Fruit fly (Drosophila melanogaster) whole organism, embryonic: ENCODE data around the gene tHMG1.

Source experiments
- Atf6 ChIP-seq: fragments of 200-800 bp; sonication (Bioruptor generic); IDR thresholded peaks from 2 replicates; pipeline ENCODE4 v1.3.6; 2022; ENCODE audit warnings: missing biosample characterization, missing genetic modification characterization
- CG10543 ChIP-seq: fragments of 200-800 bp; sonication (Bioruptor generic); optimal IDR thresholded peaks from 3 replicates; lab custom pipeline; 2017; ENCODE audit warnings: missing biosample characterization, mild to moderate bottlenecking, missing genetic modification characterization, moderate library complexity
- CG10959 ChIP-seq: fragments of 200-800 bp; sonication (Bioruptor generic); IDR thresholded peaks from 2 replicates; pipeline ENCODE4 v1.3.6; 2022; ENCODE audit warnings: missing biosample characterization, missing genetic modification characterization
- CG11456 ChIP-seq: fragments of 200-800 bp; sonication (Bioruptor generic); IDR thresholded peaks from 3 replicates; pipeline ENCODE4 v1.3.6; 2022; ENCODE audit warnings: missing biosample characterization, missing genetic modification characterization
- CG11504 ChIP-seq: fragments of 200-800 bp; sonication (Bioruptor generic); optimal IDR thresholded peaks from 3 replicates; lab custom pipeline; 2019; ENCODE audit warnings: missing biosample characterization, mild to moderate bottlenecking, missing genetic modification characterization, moderate library complexity
- CG12219 ChIP-seq: fragments of 200-800 bp; sonication (Bioruptor generic); optimal IDR thresholded peaks from 3 replicates; lab custom pipeline; 2018; ENCODE audit warnings: missing biosample characterization, mild to moderate bottlenecking, missing genetic modification characterization
- CG12236 ChIP-seq: fragments of 200-800 bp; sonication (Bioruptor generic); optimal IDR thresholded peaks from 2 replicates; lab custom pipeline; 2016; ENCODE audit warnings: missing biosample characterization, missing genetic modification characterization
- CG14441 ChIP-seq: fragments of 200-800 bp; sonication (Bioruptor generic); IDR thresholded peaks from 2 replicates; pipeline ENCODE4 v1.3.6; 2022; ENCODE audit warnings: missing biosample characterization, missing genetic modification characterization
- CG15514 ChIP-seq: fragments of 200-800 bp; sonication (Bioruptor generic); optimal IDR thresholded peaks from 3 replicates; lab custom pipeline; 2017; ENCODE audit warnings: missing biosample characterization, missing genetic modification characterization, mild to moderate bottlenecking, moderate library complexity, missing genetic modification reagents
- CG15696 ChIP-seq: fragments of 200-800 bp; sonication (Bioruptor generic); optimal IDR thresholded peaks from 2 replicates; lab custom pipeline; 2019; ENCODE audit warnings: missing biosample characterization, mild to moderate bottlenecking, missing genetic modification characterization, moderate library complexity
- CG1603 ChIP-seq: fragments of 200-800 bp; sonication (Bioruptor generic); optimal IDR thresholded peaks from 2 replicates; lab custom pipeline; 2019; ENCODE audit warnings: missing biosample characterization, mild to moderate bottlenecking, missing genetic modification characterization, moderate library complexity
- CG16813 ChIP-seq: fragments of 200-800 bp; sonication (Bioruptor generic); IDR thresholded peaks from 3 replicates; pipeline ENCODE4 v1.3.6; 2022; ENCODE audit warnings: missing biosample characterization, missing genetic modification characterization; ENCODE audit not compliant: partially characterized antibody
- CG1792 ChIP-seq: fragments of 200-800 bp; sonication (Bioruptor generic); optimal IDR thresholded peaks from 2 replicates; lab custom pipeline; 2016; ENCODE audit warnings: missing biosample characterization, missing genetic modification characterization
- CG2199 ChIP-seq: fragments of 200-800 bp; sonication (Bioruptor generic); IDR thresholded peaks from 3 replicates; pipeline ENCODE4 v1.3.6; 2022; ENCODE audit warnings: missing biosample characterization, missing genetic modification characterization
- CG30020 ChIP-seq: fragments of 200-800 bp; optimal IDR thresholded peaks from 2 replicates; lab custom pipeline; 2019; ENCODE audit warnings: missing biosample characterization, mild to moderate bottlenecking, missing genetic modification characterization, moderate library complexity
- CG4404 ChIP-seq: fragments of 200-800 bp; sonication (Bioruptor generic); IDR thresholded peaks from 2 replicates; pipeline ENCODE4 v1.3.6; 2022; ENCODE audit warnings: missing biosample characterization, missing genetic modification characterization
- CG8089 ChIP-seq: fragments of 200-800 bp; sonication (Bioruptor generic); optimal IDR thresholded peaks from 3 replicates; lab custom pipeline; 2016; ENCODE audit warnings: missing biosample characterization, missing genetic modification characterization
- Chrac-16 ChIP-seq: fragments of 200-800 bp; sonication (Bioruptor generic); optimal IDR thresholded peaks from 3 replicates; lab custom pipeline; 2016; ENCODE audit warnings: missing biosample characterization, missing genetic modification characterization
- D19B ChIP-seq: fragments of 200-800 bp; sonication (Bioruptor generic); optimal IDR thresholded peaks from 2 replicates; lab custom pipeline; 2017; ENCODE audit warnings: missing biosample characterization, mild to moderate bottlenecking, missing genetic modification characterization
- Dek ChIP-seq: fragments of 200-800 bp; sonication (Bioruptor generic); optimal IDR thresholded peaks from 3 replicates; lab custom pipeline; 2019; ENCODE audit warnings: missing biosample characterization, mild to moderate bottlenecking, missing genetic modification characterization, moderate library complexity
- Dip2 ChIP-seq: fragments of 200-800 bp; sonication (Bioruptor generic); IDR thresholded peaks from 2 replicates; pipeline ENCODE4 v1.3.6; 2022; ENCODE audit warnings: missing biosample characterization, missing genetic modification characterization
- Dll ChIP-seq: fragments of 200-800 bp; sonication (Bioruptor generic); IDR thresholded peaks from 4 replicates; pipeline ENCODE4 v1.3.6; 2022; ENCODE audit warnings: missing biosample characterization, missing genetic modification characterization; ENCODE audit not compliant: partially characterized antibody
- Doc3 ChIP-seq: fragments of 200-800 bp; sonication (Bioruptor generic); IDR thresholded peaks from 3 replicates; pipeline ENCODE4 v1.3.6; 2022; ENCODE audit warnings: missing biosample characterization, missing genetic modification characterization; ENCODE audit not compliant: partially characterized antibody
- Dref ChIP-seq: fragments of 200-800 bp; sonication (Bioruptor generic); IDR thresholded peaks from 2 replicates; pipeline ENCODE4 v1.3.6; 2022; ENCODE audit warnings: missing biosample characterization, missing genetic modification characterization
- Ets65A ChIP-seq: fragments of 200-800 bp; sonication (Bioruptor generic); peaks from one replicate; lab custom pipeline; 2016; ENCODE audit warnings: missing biosample characterization, missing genetic modification characterization
- GATAe ChIP-seq: fragments of 200-800 bp; sonication (Bioruptor generic); conservative IDR thresholded peaks from 2 replicates; pipeline ENCODE4 v1.3.6; 2022; ENCODE audit warnings: missing biosample characterization, missing genetic modification characterization
- Hr3 ChIP-seq: fragments of 200-800 bp; sonication (Bioruptor generic); optimal IDR thresholded peaks from 3 replicates; lab custom pipeline; 2016; ENCODE audit warnings: missing biosample characterization, missing genetic modification characterization
- Kr ChIP-seq: fragments of 200-800 bp; sonication (Bioruptor generic); optimal IDR thresholded peaks from 2 replicates; lab custom pipeline; 2017; ENCODE audit warnings: missing biosample characterization, mild to moderate bottlenecking, missing genetic modification characterization
- Oaz ChIP-seq: fragments of 200-800 bp; sonication (Bioruptor generic); IDR thresholded peaks from 2 replicates; pipeline ENCODE4 v1.3.6; 2022; ENCODE audit warnings: missing biosample characterization, missing genetic modification characterization
- Pdp1 ChIP-seq, 2 experiments: fragments of 200-800 bp; sonication (Bioruptor generic); optimal IDR thresholded peaks; 3 replicates each; lab custom pipeline; 2016; ENCODE audit warnings: missing biosample characterization in 2 of 2, missing genetic modification characterization in 2 of 2, mild to moderate bottlenecking in 1 of 2, moderate library complexity in 1 of 2
- Stat92E ChIP-seq, 3 experiments: fragments of >200 bp in 2 of 3; fragments of 200-800 bp in 1 of 3; sonication (Bioruptor generic) in 1 of 3; optimal IDR thresholded peaks; 2 replicates each; lab custom pipeline; 2017 to 2019; ENCODE audit warnings: missing biosample characterization in 3 of 3, missing genetic modification characterization in 3 of 3, mild to moderate bottlenecking in 1 of 3, moderate library complexity in 1 of 3
- Taf1 ChIP-seq: fragments of 200-800 bp; sonication (Bioruptor generic); IDR thresholded peaks from 2 replicates; pipeline ENCODE4 v1.3.6; 2022; ENCODE audit warnings: missing biosample characterization, missing genetic modification characterization
- aop ChIP-seq: fragments of 200-800 bp; sonication (Bioruptor generic); IDR thresholded peaks from 2 replicates; pipeline ENCODE4 v1.3.6; 2022; ENCODE audit warnings: missing biosample characterization, missing genetic modification characterization
- bbx ChIP-seq: fragments of 200-800 bp; sonication (Bioruptor generic); IDR thresholded peaks from 2 replicates; pipeline ENCODE4 v1.3.6; 2022; ENCODE audit warnings: missing biosample characterization, missing genetic modification characterization; ENCODE audit not compliant: partially characterized antibody
- crp ChIP-seq, 2 experiments: fragments of 200-800 bp; sonication (Bioruptor generic); optimal IDR thresholded peaks; 2 replicates in 1 of 2; 3 replicates in 1 of 2; lab custom pipeline; 2017; ENCODE audit warnings: missing biosample characterization in 2 of 2, missing genetic modification characterization in 2 of 2, mild to moderate bottlenecking in 1 of 2, moderate library complexity in 1 of 2
- danr ChIP-seq: fragments of 200-800 bp; sonication (Bioruptor generic); IDR thresholded peaks from 2 replicates; pipeline ENCODE4 v1.3.6; 2022; ENCODE audit warnings: missing biosample characterization, missing genetic modification characterization
- dmrt11E ChIP-seq: fragments of 200-800 bp; sonication (Bioruptor generic); optimal IDR thresholded peaks from 3 replicates; lab custom pipeline; 2018; ENCODE audit warnings: missing biosample characterization, mild to moderate bottlenecking, missing genetic modification characterization, moderate library complexity
- ewg ChIP-seq: fragments of 200-800 bp; sonication (Bioruptor generic); optimal IDR thresholded peaks from 3 replicates; lab custom pipeline; 2017; ENCODE audit warnings: mild to moderate bottlenecking, missing biosample characterization, missing genetic modification reagents, missing genetic modification characterization
- gro ChIP-seq: fragments of 200-800 bp; sonication (Bioruptor generic); optimal IDR thresholded peaks from 2 replicates; lab custom pipeline; 2016; ENCODE audit warnings: missing biosample characterization, missing genetic modification characterization
- klu ChIP-seq: fragments of 200-800 bp; sonication (Bioruptor generic); IDR thresholded peaks from 2 replicates; pipeline ENCODE4 v1.3.6; 2022; ENCODE audit warnings: missing biosample characterization, missing genetic modification characterization
- knrl ChIP-seq: fragments of 200-800 bp; sonication (Bioruptor generic); IDR thresholded peaks from 3 replicates; pipeline ENCODE4 v1.3.6; 2022; ENCODE audit warnings: missing biosample characterization, missing genetic modification characterization; ENCODE audit not compliant: partially characterized antibody
- lov ChIP-seq, 2 experiments: fragments of 200-800 bp in 1 of 2; fragments of >200 bp in 1 of 2; sonication (Bioruptor generic) in 1 of 2; IDR thresholded peaks in 1 of 2; optimal IDR thresholded peaks in 1 of 2; 2 replicates in 1 of 2; 3 replicates in 1 of 2; pipeline versions ENCODE4 v1.3.6 to Lab custom; 2017 to 2022; ENCODE audit warnings: missing biosample characterization in 1 of 2, missing genetic modification characterization in 1 of 2
- nau ChIP-seq: fragments of 200-800 bp; sonication (Bioruptor generic); optimal IDR thresholded peaks from 3 replicates; lab custom pipeline; 2017; ENCODE audit warnings: missing biosample characterization, mild to moderate bottlenecking, missing genetic modification characterization, missing genetic modification reagents
- onecut ChIP-seq: fragments of 200-800 bp; sonication (Bioruptor generic); IDR thresholded peaks from 2 replicates; pipeline ENCODE4 v1.3.6; 2022; ENCODE audit warnings: missing biosample characterization, missing genetic modification characterization
- seq ChIP-seq: fragments of 200-800 bp; sonication (Bioruptor generic); IDR thresholded peaks from 2 replicates; pipeline ENCODE4 v1.3.6; 2022; ENCODE audit warnings: missing biosample characterization, missing genetic modification characterization
- sob ChIP-seq: fragments of 200-800 bp; sonication (Bioruptor generic); IDR thresholded peaks from 2 replicates; pipeline ENCODE4 v1.3.6; 2022; ENCODE audit warnings: missing biosample characterization, missing genetic modification characterization
- sqz ChIP-seq: fragments of 200-800 bp; sonication (Bioruptor generic); optimal IDR thresholded peaks from 3 replicates; lab custom pipeline; 2018; ENCODE audit warnings: missing biosample characterization, mild to moderate bottlenecking, missing genetic modification characterization
- usp ChIP-seq: fragments of >200 bp; optimal IDR thresholded peaks from 2 replicates; lab custom pipeline; 2017; ENCODE audit warnings: missing biosample characterization, missing genetic modification characterization

tHMG1 gene

DNA sequence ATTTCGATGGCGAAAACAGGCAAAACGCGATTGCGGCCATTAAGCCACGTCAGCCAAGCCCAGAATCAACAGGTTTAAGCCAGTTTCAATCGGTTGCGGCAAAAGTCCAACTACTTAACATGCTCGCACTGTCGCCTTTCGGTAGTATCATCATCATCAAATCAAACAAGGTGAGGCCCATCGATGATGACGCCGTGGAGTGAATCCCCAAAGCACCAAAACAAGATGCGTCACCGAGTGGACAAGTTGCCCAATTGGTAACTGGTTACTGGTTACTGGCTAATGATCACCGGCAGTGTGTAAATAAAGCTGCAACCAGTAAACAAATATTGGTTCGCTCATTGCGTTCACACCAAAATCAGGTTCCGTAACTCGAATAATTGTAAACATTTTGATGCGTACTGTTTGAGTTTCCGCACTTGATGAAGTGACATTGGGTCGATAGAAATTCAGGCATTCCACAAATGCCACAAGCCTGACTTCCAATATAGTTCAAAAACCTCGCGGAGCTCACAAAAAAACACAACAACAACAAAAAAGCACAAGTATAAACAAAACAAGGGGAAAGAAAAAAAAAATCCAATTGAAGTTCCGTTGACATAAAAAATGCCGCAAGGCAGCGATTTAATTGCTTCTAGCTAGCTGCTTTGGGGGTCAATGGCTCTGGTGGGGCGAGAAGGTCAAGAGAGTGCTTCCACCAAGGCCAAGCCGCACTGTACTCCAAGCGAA lies 32.9 kb downstream of the tHMG1 start (continued):
- TF ChIP-seq Dref (GFP tag; lab: Robert Waterston, UW): no peak
- TF ChIP-seq nau: peak; percentile 84
- TF ChIP-seq Ets65A (GFP tag; lab: Kevin White, UChicago): peak; percentile 92
- TF ChIP-seq GATAe (GFP tag; lab: Robert Waterston, UW): no peak
- no peak for TF ChIP-seq Taf1 (GFP tag; lab: Robert Waterston, UW)
- TF ChIP-seq dmrt11E (tag; lab: Kevin White, UChicago): peak; percentile 29
- TF ChIP-seq CG8089 (GFP tag; lab: Kevin White, UChicago): peak; percentile 60
- TF ChIP-seq klu (GFP tag; lab: Robert Waterston, UW): no peak
- TF ChIP-seq bbx (GFP tag; lab: Robert Waterston, UW): no peak
- TF ChIP-seq CG16813 (GFP tag; lab: Robert Waterston, UW): no peak
- no peak for TF ChIP-seq Chrac-16 (GFP tag; lab: Kevin White, UChicago)
- no peak for TF ChIP-seq CG4404 (GFP tag; lab: Robert Waterston, UW)
- no peak for TF ChIP-seq CG2199 (GFP tag; lab: Robert Waterston, UW)
- TF ChIP-seq ewg (GFP tag; lab: Kevin White, UChicago): peak; percentile 48
- no peak for TF ChIP-seq Dip2 (GFP tag; lab: Robert Waterston, UW)
- TF ChIP-seq CG12219 (GFP tag; lab: Kevin White, UChicago): peak; percentile 64
- TF ChIP-seq Stat92E (GFP tag; optimal IDR thresholded peaks at IDR 0.05; lab: Kevin White, UChicago): no peak
- no peak for TF ChIP-seq lov (optimal IDR thresholded peaks at IDR 0.05; lab: Kevin White, UChicago)
- no peak; the same call in 2 of the 3 replicates for TF ChIP-seq lov (GFP tag; IDR thresholded peaks at IDR 0.05; lab: Robert Waterston, UW)
- peak; percentile 20 for TF ChIP-seq CG15696 (tag; lab: Kevin White, UChicago)
- TF ChIP-seq CG11456 (GFP tag; lab: Robert Waterston, UW): peak; percentile 6; the same call in 1 of the 3 replicates
- peak; percentile 2 for TF ChIP-seq CG1792 (GFP tag; lab: Kevin White, UChicago)
- peak; percentile 43 for TF ChIP-seq CG11504 (tag; lab: Kevin White, UChicago)
- peak; percentile 86 for TF ChIP-seq sqz (GFP tag; lab: Kevin White, UChicago)
- TF ChIP-seq danr (GFP tag; lab: Robert Waterston, UW): peak; percentile 35; the same call in 1 of the 2 replicates
- TF ChIP-seq CG12236 (GFP tag; lab: Kevin White, UChicago): peak; percentile 74
- no peak; the same call in 1 of the 2 replicates for TF ChIP-seq sob (GFP tag; lab: Robert Waterston, UW)
- TF ChIP-seq knrl (GFP tag; lab: Robert Waterston, UW): no peak
- TF ChIP-seq aop (GFP tag; lab: Robert Waterston, UW): no peak
- TF ChIP-seq seq (GFP tag; lab: Robert Waterston, UW): peak; percentile 82
- TF ChIP-seq onecut (GFP tag; lab: Robert Waterston, UW): peak; percentile 59; the same call in 1 of the 2 replicates
- TF ChIP-seq CG30020 (tag; lab: Kevin White, UChicago): no peak
- TF ChIP-seq Pdp1 (GFP tag; optimal IDR thresholded peaks at IDR 0.05; lab: Kevin White, UChicago): peak; percentile 35 to 77
- TF ChIP-seq CG14441 (GFP tag; lab: Robert Waterston, UW): peak; percentile 11; the same call in 1 of the 2 replicates
- no peak for TF ChIP-seq Doc3 (GFP tag; lab: Robert Waterston, UW)
- TF ChIP-seq Dek (tag; lab: Kevin White, UChicago): no peak
- TF ChIP-seq CG10959 (GFP tag; lab: Robert Waterston, UW): no peak
- no peak for TF ChIP-seq D19B (GFP tag; lab: Kevin White, UChicago)
- no peak for TF ChIP-seq crp (GFP tag; optimal IDR thresholded peaks at IDR 0.05; lab: Kevin White, UChicago)
- no peak for TF ChIP-seq usp
- no peak for TF ChIP-seq Hr3 (GFP tag; lab: Kevin White, UChicago)
- TF ChIP-seq Atf6 (GFP tag; lab: Robert Waterston, UW): peak; percentile 5; the same call in 1 of the 2 replicates
- TF ChIP-seq CG1603 (tag; lab: Kevin White, UChicago): peak; percentile 75
- TF ChIP-seq Oaz: no peak; the same call in 1 of the 2 replicates
- no peak for TF ChIP-seq Dll
- peak; percentile 56 for TF ChIP-seq CG15514 (GFP tag; lab: Kevin White, UChicago)
- TF ChIP-seq Kr (GFP tag; lab: Kevin White, UChicago): no peak
- TF ChIP-seq CG10543 (GFP tag; lab: Kevin White, UChicago): peak; percentile 67
- TF ChIP-seq gro (GFP tag; lab: Kevin White, UChicago): no peak
